Worm (Caenorhabditis elegans) whole organism, L2 larva: ENCODE results near the gene C50F4.6.

Experiments used
- C34F6.9 ChIP-seq: fragments of 150-350 bp; optimal IDR thresholded peaks from 2 replicates; lab custom pipeline; 2014; ENCODE audit warnings: missing biosample characterization, missing genetic modification characterization
- F13H6.1 ChIP-seq: sonication (generic microtip); optimal IDR thresholded peaks from 2 replicates; lab custom pipeline; 2016; ENCODE audit warnings: missing genetic modification characterization, missing compliant biosample characterization
- ZK546.5 ChIP-seq: sonication (generic microtip); optimal IDR thresholded peaks from 2 replicates; lab custom pipeline; 2017; ENCODE audit warnings: missing biosample characterization, missing genetic modification characterization
- aly-2 ChIP-seq: fragments of 150-350 bp; optimal IDR thresholded peaks from 2 replicates; lab custom pipeline; 2014; ENCODE audit warnings: missing biosample characterization, missing genetic modification characterization
- ama-1 ChIP-seq: fragments of 150-350 bp; optimal IDR thresholded peaks from 2 replicates; lab custom pipeline; 2018; ENCODE audit warnings: inconsistent platforms
- blmp-1 ChIP-seq: sonication (generic microtip); optimal IDR thresholded peaks from 2 replicates; lab custom pipeline; 2017; ENCODE audit warnings: missing genetic modification characterization, mild to moderate bottlenecking, missing compliant biosample characterization, antibody characterized with exemption, moderate library complexity; ENCODE audit not compliant: insufficient read depth
- ceh-16 ChIP-seq: fragments of 150-350 bp; optimal IDR thresholded peaks from 2 replicates; lab custom pipeline; 2014; ENCODE audit warnings: missing biosample characterization, missing genetic modification characterization
- crh-2 ChIP-seq: sonication (generic microtip); optimal IDR thresholded peaks from 2 replicates; lab custom pipeline; 2017; ENCODE audit warnings: missing biosample characterization, missing genetic modification characterization
- elt-3 ChIP-seq: sonication (generic microtip); optimal IDR thresholded peaks from 2 replicates; lab custom pipeline; 2017; ENCODE audit warnings: missing biosample characterization, missing genetic modification characterization
- fos-1 ChIP-seq: fragments of 150-350 bp; optimal IDR thresholded peaks from 2 replicates; lab custom pipeline; 2014; ENCODE audit warnings: missing biosample characterization, missing genetic modification characterization
- gmeb-1 ChIP-seq: fragments of 150-350 bp; optimal IDR thresholded peaks from 2 replicates; lab custom pipeline; 2014; ENCODE audit warnings: missing biosample characterization, missing genetic modification characterization
- lsy-2 ChIP-seq, 2 experiments: fragments of 150-350 bp in 1 of 2; sonication (generic microtip) in 1 of 2; optimal IDR thresholded peaks; 2 replicates each; lab custom pipeline; 2014 to 2017; ENCODE audit warnings: missing biosample characterization in 2 of 2, missing genetic modification characterization in 2 of 2
- mab-5 ChIP-seq: fragments of 150-350 bp; optimal IDR thresholded peaks from 2 replicates; lab custom pipeline; 2014; ENCODE audit warnings: missing biosample characterization, missing genetic modification characterization
- mbf-1 ChIP-seq: sonication (generic microtip); optimal IDR thresholded peaks from 2 replicates; lab custom pipeline; 2017; ENCODE audit warnings: missing biosample characterization, missing genetic modification characterization
- mdl-1 ChIP-seq, 2 experiments: fragments of 150-350 bp in 1 of 2; sonication (generic microtip) in 1 of 2; optimal IDR thresholded peaks; 2 replicates each; lab custom pipeline; 2017; ENCODE audit warnings: missing biosample characterization in 2 of 2, missing genetic modification characterization in 2 of 2
- nhr-10 ChIP-seq: sonication (generic microtip); optimal IDR thresholded peaks from 2 replicates; lab custom pipeline; 2017; ENCODE audit warnings: missing biosample characterization, missing genetic modification characterization
- nhr-11 ChIP-seq: fragments of 150-350 bp; optimal IDR thresholded peaks from 2 replicates; lab custom pipeline; 2014; ENCODE audit warnings: missing biosample characterization, missing genetic modification characterization
- nhr-129 ChIP-seq: fragments of 150-350 bp; optimal IDR thresholded peaks from 2 replicates; lab custom pipeline; 2014; ENCODE audit warnings: missing biosample characterization, missing genetic modification characterization
- nhr-21 ChIP-seq: fragments of 150-350 bp; optimal IDR thresholded peaks from 2 replicates; lab custom pipeline; 2014; ENCODE audit warnings: missing biosample characterization, missing genetic modification characterization
- nhr-23 ChIP-seq: fragments of 150-350 bp; optimal IDR thresholded peaks from 2 replicates; lab custom pipeline; 2014; ENCODE audit warnings: missing biosample characterization, missing genetic modification reagents, missing genetic modification characterization
- nhr-237 ChIP-seq: fragments of 150-350 bp; optimal IDR thresholded peaks from 2 replicates; lab custom pipeline; 2014; ENCODE audit warnings: missing biosample characterization, missing genetic modification characterization
- nhr-25 ChIP-seq: fragments of 150-350 bp; sonication (generic microtip); optimal IDR thresholded peaks from 3 replicates; lab custom pipeline; 2014; ENCODE audit warnings: missing biosample characterization, missing genetic modification characterization
- nhr-6 ChIP-seq: fragments of 150-350 bp; optimal IDR thresholded peaks from 2 replicates; lab custom pipeline; 2014; ENCODE audit warnings: missing biosample characterization, missing genetic modification characterization
- peb-1 ChIP-seq: fragments of 150-350 bp; optimal IDR thresholded peaks from 2 replicates; lab custom pipeline; 2014; ENCODE audit warnings: missing biosample characterization, missing genetic modification characterization
- sem-4 ChIP-seq: fragments of 150-350 bp; optimal IDR thresholded peaks from 2 replicates; lab custom pipeline; 2014; ENCODE audit warnings: missing biosample characterization, missing genetic modification reagents, missing genetic modification characterization
- skn-1 ChIP-seq: sonication (generic microtip); optimal IDR thresholded peaks from 2 replicates; lab custom pipeline; 2017; ENCODE audit warnings: missing biosample characterization, missing genetic modification characterization
- sma-3 ChIP-seq: sonication (generic microtip); optimal IDR thresholded peaks from 2 replicates; lab custom pipeline; 2016; ENCODE audit warnings: missing genetic modification reagents, missing genetic modification characterization, missing compliant biosample characterization
- sma-9 ChIP-seq, 2 experiments: fragments of 150-350 bp in 1 of 2; sonication (generic microtip) in 1 of 2; optimal IDR thresholded peaks; 2 replicates each; lab custom pipeline; 2014 to 2016; ENCODE audit warnings: missing genetic modification characterization in 2 of 2, mild to moderate bottlenecking in 1 of 2, missing biosample characterization in 1 of 2, missing compliant biosample characterization in 1 of 2, missing genetic modification reagents in 1 of 2, moderate library complexity in 1 of 2
- snpc-4 ChIP-seq: fragments of 150-350 bp; optimal IDR thresholded peaks from 2 replicates; lab custom pipeline; 2014; ENCODE audit warnings: missing biosample characterization, missing genetic modification characterization
- unc-39 ChIP-seq: fragments of 150-350 bp; optimal IDR thresholded peaks from 2 replicates; lab custom pipeline; 2014; ENCODE audit warnings: missing biosample characterization, missing genetic modification characterization
- unc-55 ChIP-seq: fragments of 150-350 bp; sonication (generic microtip); optimal IDR thresholded peaks from 3 replicates; lab custom pipeline; 2014; ENCODE audit warnings: missing biosample characterization, missing genetic modification reagents, missing genetic modification characterization
- unc-62 ChIP-seq: fragments of 150-350 bp; optimal IDR thresholded peaks from 2 replicates; lab custom pipeline; 2014; ENCODE audit warnings: missing biosample characterization, missing genetic modification reagents, missing genetic modification characterization
- ztf-1 ChIP-seq: fragments of 200-800 bp; sonication (Bioruptor generic); conservative IDR thresholded peaks from 2 replicates; pipeline ENCODE4 v1.3.6; 2022; ENCODE audit warnings: missing genetic modification characterization, missing compliant biosample characterization
- ztf-11 ChIP-seq: sonication (generic microtip); optimal IDR thresholded peaks from 2 replicates; lab custom pipeline; 2017; ENCODE audit warnings: missing biosample characterization, missing genetic modification characterization
- ztf-4 ChIP-seq: fragments of 150-350 bp; optimal IDR thresholded peaks from 2 replicates; lab custom pipeline; 2014; ENCODE audit warnings: missing biosample characterization, missing genetic modification characterization

Gene C50F4.6

DNA sequence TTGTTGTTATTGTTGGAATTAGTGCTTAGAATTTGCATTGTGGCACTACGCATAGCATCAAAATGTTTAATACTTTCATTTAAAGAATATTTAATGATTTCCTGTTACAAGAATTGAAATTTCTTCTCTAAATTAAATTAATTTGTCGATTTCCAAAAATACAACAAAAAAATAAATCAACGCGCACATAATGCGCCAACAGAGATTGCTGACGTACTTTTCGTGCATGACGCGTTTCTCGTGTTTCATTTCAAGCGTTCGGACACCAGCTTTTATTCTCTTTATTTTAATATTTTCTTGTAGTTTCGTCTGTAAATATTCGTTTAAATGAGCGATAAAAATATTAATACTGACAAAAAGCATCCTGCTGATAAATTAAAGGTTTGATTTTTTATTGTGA is 32.3 kb upstream of the C50F4.6 start, which contains the start of gene eif-2Bdelta:
eif-2Bdelta (plus strand) TSS at position 235 of the 400 bp plus-strand sequence.
- TF ChIP-seq C34F6.9 = peak; percentile 82
- TF ChIP-seq nhr-6 (tag; lab: Kevin White, UChicago) = no peak
- no peak for TF ChIP-seq elt-3 (tag; lab: Kevin White, UChicago)
- TF ChIP-seq snpc-4 (tag; lab: Kevin White, UChicago) = peak; percentile 51
- TF ChIP-seq lsy-2 (tag; optimal IDR thresholded peaks at IDR 0.05; lab: Kevin White, UChicago) = peak; percentile 68 to 80
- TF ChIP-seq F13H6.1 (tag; lab: Kevin White, UChicago) = peak; percentile 38
- peak; percentile 58 for TF ChIP-seq mab-5 (tag; lab: Kevin White, UChicago)
- TF ChIP-seq sma-3 (GFP tag; lab: Kevin White, UChicago) = peak; percentile 46
- TF ChIP-seq nhr-25 (tag; lab: Kevin White, UChicago) = peak; percentile 39
- TF ChIP-seq crh-2 (tag; lab: Kevin White, UChicago) = peak; percentile 10
- peak; percentile 74 for TF ChIP-seq sma-9 (GFP tag; optimal IDR thresholded peaks at IDR 0.05; lab: Kevin White, UChicago)
- no peak for TF ChIP-seq sma-9 (tag; optimal IDR thresholded peaks at IDR 0.05; lab: Kevin White, UChicago)
- TF ChIP-seq nhr-11 = no peak
- peak; percentile 73 for TF ChIP-seq gmeb-1 (tag; lab: Kevin White, UChicago)

DNA sequence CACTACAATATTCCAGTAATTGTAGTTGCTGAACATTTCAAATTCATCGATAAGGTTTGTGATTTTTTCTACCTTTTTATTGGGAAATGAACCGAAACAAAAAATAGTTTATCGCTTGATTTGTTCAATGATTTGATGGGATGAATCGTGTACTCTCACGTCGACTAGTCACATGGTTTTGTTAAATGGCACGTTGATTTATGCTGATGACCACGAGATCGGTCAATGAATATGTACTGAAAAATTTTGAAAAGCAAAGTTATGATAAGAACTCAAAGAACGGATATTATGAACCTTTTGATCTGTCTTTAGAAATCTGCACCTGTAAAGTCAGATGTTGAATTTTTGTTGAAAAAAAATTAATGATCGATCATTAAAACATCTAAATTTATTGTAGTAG is 29.6 kb upstream of the C50F4.6 start:
- TF ChIP-seq blmp-1 (tag; lab: Kevin White, UChicago) (peak; percentile 74), nhr-10 (tag; lab: Kevin White, UChicago) (no peak), nhr-6 (tag; lab: Kevin White, UChicago) (peak; percentile 62), sma-9 (GFP tag; optimal IDR thresholded peaks at IDR 0.05; lab: Kevin White, UChicago) (peak; percentile 96), sma-9 (tag; optimal IDR thresholded peaks at IDR 0.05; lab: Kevin White, UChicago) (no peak), unc-62 (GFP tag; lab: Kevin White, UChicago) (no peak), lsy-2 (tag; optimal IDR thresholded peaks at IDR 0.05; lab: Kevin White, UChicago) (peak in 1 of 2 experiments; percentile 31), nhr-129 (tag; lab: Kevin White, UChicago) (peak; percentile 63), crh-2 (tag; lab: Kevin White, UChicago) (peak; percentile 78), nhr-21 (tag; lab: Kevin White, UChicago) (peak; percentile 97), nhr-25 (tag; lab: Kevin White, UChicago) (peak; percentile 71), mdl-1 (tag; optimal IDR thresholded peaks at IDR 0.05; lab: Kevin White, UChicago) (peak in 1 of 2 experiments; percentile 40), ztf-11 (no peak), sma-3 (GFP tag; lab: Kevin White, UChicago) (peak; percentile 69), gmeb-1 (tag; lab: Kevin White, UChicago) (peak; percentile 55)

DNA sequence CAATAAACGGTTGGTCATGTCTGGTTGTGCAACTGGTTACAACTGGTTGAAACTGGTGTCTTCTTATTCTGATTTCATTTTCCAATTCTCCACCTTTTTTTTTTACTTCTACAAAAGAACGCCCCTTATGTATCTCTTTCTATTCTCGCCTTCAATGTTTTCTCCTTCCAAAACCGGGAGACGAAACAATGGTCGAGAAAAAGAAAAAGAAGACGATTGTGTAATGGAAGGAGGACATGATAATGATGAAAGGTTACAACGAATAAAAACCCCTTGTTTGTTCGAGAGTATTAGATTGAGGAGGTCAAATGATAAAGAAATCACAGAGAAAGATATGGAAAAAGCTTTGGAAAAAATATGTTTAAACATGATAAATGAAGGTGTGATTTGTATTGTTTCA is 27.1 kb upstream of the C50F4.6 start, which contains the start of gene C50F4.8:
C50F4.8 (minus strand) TSS at position 28 of the 400 bp plus-strand sequence.
- TF ChIP-seq nhr-237 (tag; lab: Kevin White, UChicago) = no peak
- no peak for TF ChIP-seq nhr-129 (tag; lab: Kevin White, UChicago)
- TF ChIP-seq ZK546.5 = no peak
- TF ChIP-seq unc-55 = no peak
- TF ChIP-seq ztf-11 = no peak
- no peak for TF ChIP-seq aly-2 (tag; lab: Kevin White, UChicago)
- no peak for TF ChIP-seq skn-1
- TF ChIP-seq mbf-1 = no peak
- TF ChIP-seq mab-5 (tag; lab: Kevin White, UChicago) = no peak
- TF ChIP-seq elt-3 (tag; lab: Kevin White, UChicago) = no peak
- no peak for TF ChIP-seq ama-1 (lab: Kevin White, UChicago)
- no peak for TF ChIP-seq sem-4 (tag; lab: Kevin White, UChicago)
- TF ChIP-seq fos-1 = no peak

- TF ChIP-seq C34F6.9 (no peak), ztf-1 (no peak), nhr-23 (no peak), nhr-10 (tag; lab: Kevin White, UChicago) (no peak), elt-3 (tag; lab: Kevin White, UChicago) (no peak), snpc-4 (tag; lab: Kevin White, UChicago) (no peak), sma-3 (GFP tag; lab: Kevin White, UChicago) (no peak), ceh-16 (tag; lab: Kevin White, UChicago) (no peak)
Observed at ce11 chrV:9521697-9522096, 24.2 kb upstream of the C50F4.6 start.

- TF ChIP-seq snpc-4 (tag; lab: Kevin White, UChicago) = no peak
- TF ChIP-seq nhr-11 = no peak
- TF ChIP-seq C34F6.9 = no peak
- no peak for TF ChIP-seq crh-2 (tag; lab: Kevin White, UChicago)
- no peak for TF ChIP-seq unc-39
- TF ChIP-seq nhr-129 (tag; lab: Kevin White, UChicago) = no peak
- TF ChIP-seq peb-1 (tag; lab: Kevin White, UChicago) = no peak
- TF ChIP-seq ztf-4 (tag; lab: Kevin White, UChicago) = no peak
- TF ChIP-seq, all 48 proteins: peak for 0
Observed at ce11 chrV:9524099-9524498, 21.8 kb upstream of the C50F4.6 start, which contains the start of gene C50F4.9. Gene C50F4.9 (minus strand): TSS chrV:9524199.
